Worm (Caenorhabditis elegans) whole organism, L4 larva: Measurements from ENCODE around the gene C50B8.6.

ENCODE experiments used
- Y5F2A.4 ChIP-seq: fragments of 200-800 bp; sonication (Bioruptor generic); optimal IDR thresholded peaks from 2 replicates; lab custom pipeline; 2018; ENCODE audit warnings: mild to moderate bottlenecking, missing genetic modification characterization, missing compliant biosample characterization
- ces-1 ChIP-seq: fragments of 150-350 bp; sonication (generic microtip); optimal IDR thresholded peaks from 4 replicates; lab custom pipeline; 2014; ENCODE audit warnings: missing biosample characterization, missing genetic modification reagents, missing genetic modification characterization
- daf-12 ChIP-seq: fragments of 150-350 bp; optimal IDR thresholded peaks from 2 replicates; lab custom pipeline; 2014; ENCODE audit warnings: missing biosample characterization, missing genetic modification reagents, missing genetic modification characterization
- egl-27 ChIP-seq: sonication (generic microtip); optimal IDR thresholded peaks from 3 replicates; lab custom pipeline; 2017; ENCODE audit warnings: missing biosample characterization, missing genetic modification reagents, missing genetic modification characterization
- egl-43 ChIP-seq: fragments of 200-800 bp; sonication (Bioruptor generic); IDR thresholded peaks from 2 replicates; pipeline ENCODE4 v1.3.6; 2022; ENCODE audit warnings: missing genetic modification reagents, missing genetic modification characterization, missing compliant biosample characterization
- hlh-30 ChIP-seq: sonication (generic microtip); optimal IDR thresholded peaks from 2 replicates; lab custom pipeline; 2017; ENCODE audit warnings: antibody characterized with exemption, mild to moderate bottlenecking, missing genetic modification characterization, missing compliant biosample characterization; ENCODE audit not compliant: insufficient read depth
- lin-39 ChIP-seq: fragments of 150-350 bp; optimal IDR thresholded peaks from 2 replicates; lab custom pipeline; 2014; ENCODE audit warnings: missing biosample characterization, missing genetic modification reagents, missing genetic modification characterization
- lsy-2 ChIP-seq, 2 experiments: fragments of 150-350 bp in 1 of 2; sonication (generic microtip) in 1 of 2; optimal IDR thresholded peaks; 2 replicates each; lab custom pipeline; 2014 to 2017; ENCODE audit warnings: missing biosample characterization in 2 of 2, missing genetic modification characterization in 2 of 2
- nhr-10 ChIP-seq: fragments of 150-350 bp; optimal IDR thresholded peaks from 2 replicates; lab custom pipeline; 2014; ENCODE audit warnings: missing biosample characterization, missing genetic modification characterization
- nhr-76 ChIP-seq: fragments of 150-350 bp; optimal IDR thresholded peaks from 2 replicates; lab custom pipeline; 2014; ENCODE audit warnings: missing biosample characterization, missing genetic modification characterization
- snpc-4 ChIP-seq: fragments of 150-350 bp; optimal IDR thresholded peaks from 2 replicates; lab custom pipeline; 2014; ENCODE audit warnings: missing biosample characterization, missing genetic modification characterization

DNA sequence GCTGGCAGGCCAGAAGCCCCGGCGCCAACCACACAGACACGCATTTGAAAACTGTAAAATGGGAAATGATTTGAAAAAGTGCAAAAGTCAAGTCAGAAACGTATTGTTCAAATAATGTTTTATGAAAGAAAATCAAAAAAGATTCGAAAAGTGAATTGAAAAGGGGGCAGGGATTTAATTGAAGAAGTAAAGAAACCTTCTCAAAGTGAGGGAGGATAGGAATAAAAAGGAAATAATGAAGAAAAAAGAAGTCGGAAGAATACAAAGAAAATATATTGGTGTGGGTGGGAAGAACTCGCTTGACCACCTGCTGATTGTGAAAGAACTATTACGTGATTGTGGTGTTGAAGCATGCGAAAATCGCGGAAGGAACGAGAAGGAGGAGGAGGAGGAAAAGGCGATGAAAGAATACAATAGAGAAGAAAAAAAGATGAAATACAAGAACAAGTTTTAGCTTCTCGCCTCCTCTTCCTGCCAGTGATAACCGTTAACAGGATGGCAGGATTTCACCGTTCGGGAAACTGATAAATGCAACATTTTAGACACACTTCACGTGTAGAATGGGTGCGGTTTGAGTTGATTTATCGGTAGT is 28.0 kb downstream of the C50B8.6 start, which contains the start of gene fmo-4:
- no peak for TF ChIP-seq snpc-4
- TF ChIP-seq nhr-10 (tag; lab: Kevin White, UChicago), result no peak
- TF ChIP-seq nhr-76 (tag; lab: Kevin White, UChicago), result no peak
- TF ChIP-seq lsy-2 (tag; optimal IDR thresholded peaks at IDR 0.05; lab: Kevin White, UChicago), result no peak
- no peak for TF ChIP-seq egl-43 (GFP tag; lab: Robert Waterston, UW)
- no peak for TF ChIP-seq daf-12
- no peak for TF ChIP-seq ces-1 (GFP tag; lab: Kevin White, UChicago)
- TF ChIP-seq hlh-30 (tag; lab: Kevin White, UChicago), result no peak
- TF ChIP-seq lin-39 (tag; lab: Kevin White, UChicago), result no peak
- TF ChIP-seq Y5F2A.4 (GFP tag; lab: Kevin White, UChicago), result no peak
- no peak for TF ChIP-seq egl-27 (tag; lab: Kevin White, UChicago)
